Fruit fly (Drosophila melanogaster) whole organism, embryonic: ENCODE measurements around the gene Cul2.
A peak's percentile ranks its signal among the peaks of the same experiment; 100 is the strongest.

ENCODE experiments used
- Bdp1 ChIP-seq: fragments of 200-800 bp; sonication (Bioruptor generic); optimal IDR thresholded peaks from 3 replicates; lab custom pipeline; 2016; ENCODE audit warnings: missing biosample characterization, missing genetic modification characterization
- Bgb ChIP-seq: fragments of 200-800 bp; sonication (Bioruptor generic); IDR thresholded peaks from 2 replicates; pipeline ENCODE4 v1.3.6; 2022; ENCODE audit warnings: missing biosample characterization, missing genetic modification characterization; ENCODE audit not compliant: partially characterized antibody
- CG10431 ChIP-seq: fragments of 200-800 bp; sonication (Bioruptor generic); optimal IDR thresholded peaks from 3 replicates; lab custom pipeline; 2018; ENCODE audit warnings: missing biosample characterization, mild to moderate bottlenecking, missing genetic modification characterization
- CG12236 ChIP-seq: fragments of 200-800 bp; sonication (Bioruptor generic); optimal IDR thresholded peaks from 2 replicates; lab custom pipeline; 2016; ENCODE audit warnings: missing biosample characterization, missing genetic modification characterization
- CG12769 ChIP-seq: fragments of 200-800 bp; sonication (Bioruptor generic); optimal IDR thresholded peaks from 2 replicates; lab custom pipeline; 2019; ENCODE audit warnings: missing biosample characterization, mild to moderate bottlenecking, missing genetic modification characterization, moderate library complexity
- CG13287 ChIP-seq: fragments of 200-800 bp; sonication (Bioruptor generic); IDR thresholded peaks from 2 replicates; pipeline ENCODE4 v1.3.6; 2022; ENCODE audit warnings: missing biosample characterization, missing genetic modification characterization; ENCODE audit not compliant: partially characterized antibody
- CG13775 ChIP-seq: fragments of 200-800 bp; sonication (Bioruptor generic); optimal IDR thresholded peaks from 3 replicates; lab custom pipeline; 2017; ENCODE audit warnings: missing biosample characterization, mild to moderate bottlenecking, missing genetic modification characterization
- CG14050 ChIP-seq: fragments of 200-800 bp; sonication (Bioruptor generic); IDR thresholded peaks from 3 replicates; pipeline ENCODE4 v1.3.6; 2022; ENCODE audit warnings: missing biosample characterization, missing genetic modification characterization
- CG14710 ChIP-seq: fragments of 200-800 bp; sonication (Bioruptor generic); optimal IDR thresholded peaks from 3 replicates; lab custom pipeline; 2019; ENCODE audit warnings: missing biosample characterization, mild to moderate bottlenecking, missing genetic modification characterization, moderate library complexity
- CG14965 ChIP-seq: fragments of 200-800 bp; sonication (Bioruptor generic); optimal IDR thresholded peaks from 2 replicates; lab custom pipeline; 2016; ENCODE audit warnings: missing biosample characterization, missing genetic modification characterization, borderline replicate concordance
- CG15073 ChIP-seq: fragments of 200-800 bp; sonication (Bioruptor generic); optimal IDR thresholded peaks from 2 replicates; lab custom pipeline; 2016; ENCODE audit warnings: missing biosample characterization, missing genetic modification characterization
- CG30431 ChIP-seq: fragments of 200-800 bp; sonication (Bioruptor generic); optimal IDR thresholded peaks from 2 replicates; lab custom pipeline; 2017; ENCODE audit warnings: missing biosample characterization, missing genetic modification characterization
- CG3065 ChIP-seq: fragments of 200-800 bp; sonication (Bioruptor generic); optimal IDR thresholded peaks from 2 replicates; lab custom pipeline; 2016; ENCODE audit warnings: missing biosample characterization, missing genetic modification characterization
- CG32767 ChIP-seq: fragments of 200-800 bp; sonication (Bioruptor generic); IDR thresholded peaks from 2 replicates; pipeline ENCODE4 v1.3.6; 2022; ENCODE audit warnings: missing biosample characterization, missing genetic modification characterization
- CG3726 ChIP-seq: fragments of 200-800 bp; sonication (Bioruptor generic); IDR thresholded peaks from 3 replicates; pipeline ENCODE4, ENCODE4 v1.3.6; 2022; ENCODE audit warnings: missing biosample characterization, missing genetic modification characterization
- CG3847 ChIP-seq: fragments of 200-800 bp; sonication (Bioruptor generic); IDR thresholded peaks from 2 replicates; pipeline ENCODE4 v1.3.6; 2022; ENCODE audit warnings: missing biosample characterization, missing genetic modification characterization
- CG5245 ChIP-seq: fragments of 200-800 bp; sonication (Bioruptor generic); optimal IDR thresholded peaks from 3 replicates; lab custom pipeline; 2016; ENCODE audit warnings: missing biosample characterization, missing genetic modification characterization
- CG6791 ChIP-seq: fragments of 200-800 bp; sonication (Bioruptor generic); IDR thresholded peaks from 3 replicates; pipeline ENCODE4 v1.3.6; 2022; ENCODE audit warnings: missing biosample characterization, missing genetic modification characterization; ENCODE audit not compliant: partially characterized antibody
- CG7987 ChIP-seq: fragments of 200-800 bp; sonication (Bioruptor generic); optimal IDR thresholded peaks from 2 replicates; lab custom pipeline; 2018; ENCODE audit warnings: missing biosample characterization, mild to moderate bottlenecking, missing genetic modification characterization, moderate library complexity
- CG8924 ChIP-seq: fragments of 200-800 bp; optimal IDR thresholded peaks from 3 replicates; lab custom pipeline; 2019; ENCODE audit warnings: missing biosample characterization, mild to moderate bottlenecking, missing genetic modification characterization, moderate library complexity
- CG9609 ChIP-seq: fragments of 200-800 bp; sonication (Bioruptor generic); optimal IDR thresholded peaks from 3 replicates; lab custom pipeline; 2016; ENCODE audit warnings: missing biosample characterization, missing genetic modification characterization
- CG9797 ChIP-seq: fragments of 200-800 bp; sonication (Bioruptor generic); optimal IDR thresholded peaks from 3 replicates; lab custom pipeline; 2018; ENCODE audit warnings: missing biosample characterization, mild to moderate bottlenecking, missing genetic modification characterization
- Drgx ChIP-seq: fragments of 200-800 bp; sonication (Bioruptor generic); IDR thresholded peaks from 2 replicates; pipeline ENCODE4 v1.3.6; 2022; ENCODE audit warnings: missing biosample characterization, missing genetic modification characterization
- NC2α ChIP-seq: fragments of 200-800 bp; sonication (Bioruptor generic); optimal IDR thresholded peaks from 2 replicates; lab custom pipeline; 2016; ENCODE audit warnings: missing biosample characterization, missing genetic modification characterization
- Neu2 ChIP-seq: fragments of 200-800 bp; sonication (Bioruptor generic); optimal IDR thresholded peaks from 3 replicates; lab custom pipeline; 2016; ENCODE audit warnings: missing biosample characterization, missing genetic modification characterization, borderline replicate concordance
- Side ChIP-seq: fragments of 200-800 bp; sonication (Bioruptor generic); optimal IDR thresholded peaks from 2 replicates; lab custom pipeline; 2016; ENCODE audit warnings: missing biosample characterization, missing genetic modification characterization
- Sox100B ChIP-seq: fragments of 200-800 bp; sonication (Bioruptor generic); optimal IDR thresholded peaks from 3 replicates; lab custom pipeline; 2018; ENCODE audit warnings: missing biosample characterization, mild to moderate bottlenecking, missing genetic modification characterization
- amos ChIP-seq: fragments of 200-800 bp; sonication (Bioruptor generic); IDR thresholded peaks from 2 replicates; pipeline ENCODE4 v1.3.6; 2022; ENCODE audit warnings: missing biosample characterization, missing genetic modification characterization; ENCODE audit not compliant: partially characterized antibody
- bcd ChIP-seq: fragments of 200-800 bp; sonication (Bioruptor generic); optimal IDR thresholded peaks from 2 replicates; lab custom pipeline; 2017; ENCODE audit warnings: missing biosample characterization, mild to moderate bottlenecking, missing genetic modification characterization
- dmrt11E ChIP-seq: fragments of 200-800 bp; sonication (Bioruptor generic); optimal IDR thresholded peaks from 3 replicates; lab custom pipeline; 2018; ENCODE audit warnings: missing biosample characterization, mild to moderate bottlenecking, missing genetic modification characterization, moderate library complexity
- dmrt99B ChIP-seq: fragments of 200-800 bp; sonication (Bioruptor generic); optimal IDR thresholded peaks from 2 replicates; lab custom pipeline; 2018; ENCODE audit warnings: missing biosample characterization, mild to moderate bottlenecking, missing genetic modification characterization, moderate library complexity
- fd96Cb ChIP-seq: fragments of 200-800 bp; sonication (Bioruptor generic); optimal IDR thresholded peaks from 2 replicates; lab custom pipeline; 2018; ENCODE audit warnings: missing biosample characterization, mild to moderate bottlenecking, missing genetic modification characterization, moderate library complexity
- ftz-f1 ChIP-seq: fragments of 200-800 bp; sonication (Bioruptor generic); optimal IDR thresholded peaks from 2 replicates; lab custom pipeline; 2016; ENCODE audit warnings: missing biosample characterization, missing genetic modification characterization
- fu2 ChIP-seq: fragments of 200-800 bp; sonication (Bioruptor generic); optimal IDR thresholded peaks from 2 replicates; lab custom pipeline; 2016; ENCODE audit warnings: missing biosample characterization, missing genetic modification characterization
- gcm ChIP-seq: fragments of 200-800 bp; sonication (Bioruptor generic); optimal IDR thresholded peaks from 2 replicates; lab custom pipeline; 2019; ENCODE audit warnings: missing biosample characterization, mild to moderate bottlenecking, missing genetic modification characterization, moderate library complexity
- grn ChIP-seq: fragments of 200-800 bp; sonication (Bioruptor generic); optimal IDR thresholded peaks from 3 replicates; lab custom pipeline; 2017; ENCODE audit warnings: missing biosample characterization, missing genetic modification characterization
- hth ChIP-seq: fragments of >200 bp; optimal IDR thresholded peaks from 2 replicates; lab custom pipeline; 2017; ENCODE audit warnings: inconsistent platforms
- jing ChIP-seq: fragments of 200-800 bp; sonication (Bioruptor generic); optimal IDR thresholded peaks from 2 replicates; lab custom pipeline; 2018; ENCODE audit warnings: missing biosample characterization, mild to moderate bottlenecking, missing genetic modification characterization
- lov ChIP-seq, 2 experiments: fragments of 200-800 bp in 1 of 2; fragments of >200 bp in 1 of 2; sonication (Bioruptor generic) in 1 of 2; IDR thresholded peaks in 1 of 2; optimal IDR thresholded peaks in 1 of 2; 2 replicates in 1 of 2; 3 replicates in 1 of 2; pipeline versions ENCODE4 v1.3.6 to Lab custom; 2017 to 2022; ENCODE audit warnings: missing biosample characterization in 1 of 2, missing genetic modification characterization in 1 of 2
- nau ChIP-seq: fragments of 200-800 bp; sonication (Bioruptor generic); optimal IDR thresholded peaks from 3 replicates; lab custom pipeline; 2017; ENCODE audit warnings: missing biosample characterization, mild to moderate bottlenecking, missing genetic modification characterization, missing genetic modification reagents
- nmo ChIP-seq: fragments of 200-800 bp; sonication (Bioruptor generic); optimal IDR thresholded peaks from 2 replicates; lab custom pipeline; 2018; ENCODE audit warnings: missing biosample characterization, mild to moderate bottlenecking, missing genetic modification characterization, moderate library complexity
- oc ChIP-seq: fragments of 200-800 bp; sonication (Bioruptor generic); optimal IDR thresholded peaks from 2 replicates; lab custom pipeline; 2018; ENCODE audit warnings: missing biosample characterization, mild to moderate bottlenecking, missing genetic modification characterization, moderate library complexity
- repo ChIP-seq: fragments of 200-800 bp; sonication (Bioruptor generic); optimal IDR thresholded peaks from 2 replicates; lab custom pipeline; 2016; ENCODE audit warnings: missing biosample characterization, missing genetic modification characterization
- tap ChIP-seq: fragments of 200-800 bp; optimal IDR thresholded peaks from 3 replicates; lab custom pipeline; 2019; ENCODE audit warnings: missing biosample characterization, mild to moderate bottlenecking, missing genetic modification characterization, moderate library complexity
- tgo ChIP-seq: fragments of 200-800 bp; sonication (Bioruptor generic); IDR thresholded peaks from 3 replicates; pipeline ENCODE4 v1.3.6; 2022; ENCODE audit warnings: missing biosample characterization, missing genetic modification characterization
- ttk ChIP-seq: fragments of 200-800 bp; sonication (Bioruptor generic); IDR thresholded peaks from 2 replicates; pipeline ENCODE4 v2.1.2; 2022; ENCODE audit warnings: missing biosample characterization, missing genetic modification characterization
- vvl ChIP-seq: fragments of 200-800 bp; sonication (Bioruptor generic); IDR thresholded peaks from 2 replicates; pipeline ENCODE4 v1.3.6; 2022; ENCODE audit warnings: missing biosample characterization, missing genetic modification characterization

The Cul2 gene

DNA sequence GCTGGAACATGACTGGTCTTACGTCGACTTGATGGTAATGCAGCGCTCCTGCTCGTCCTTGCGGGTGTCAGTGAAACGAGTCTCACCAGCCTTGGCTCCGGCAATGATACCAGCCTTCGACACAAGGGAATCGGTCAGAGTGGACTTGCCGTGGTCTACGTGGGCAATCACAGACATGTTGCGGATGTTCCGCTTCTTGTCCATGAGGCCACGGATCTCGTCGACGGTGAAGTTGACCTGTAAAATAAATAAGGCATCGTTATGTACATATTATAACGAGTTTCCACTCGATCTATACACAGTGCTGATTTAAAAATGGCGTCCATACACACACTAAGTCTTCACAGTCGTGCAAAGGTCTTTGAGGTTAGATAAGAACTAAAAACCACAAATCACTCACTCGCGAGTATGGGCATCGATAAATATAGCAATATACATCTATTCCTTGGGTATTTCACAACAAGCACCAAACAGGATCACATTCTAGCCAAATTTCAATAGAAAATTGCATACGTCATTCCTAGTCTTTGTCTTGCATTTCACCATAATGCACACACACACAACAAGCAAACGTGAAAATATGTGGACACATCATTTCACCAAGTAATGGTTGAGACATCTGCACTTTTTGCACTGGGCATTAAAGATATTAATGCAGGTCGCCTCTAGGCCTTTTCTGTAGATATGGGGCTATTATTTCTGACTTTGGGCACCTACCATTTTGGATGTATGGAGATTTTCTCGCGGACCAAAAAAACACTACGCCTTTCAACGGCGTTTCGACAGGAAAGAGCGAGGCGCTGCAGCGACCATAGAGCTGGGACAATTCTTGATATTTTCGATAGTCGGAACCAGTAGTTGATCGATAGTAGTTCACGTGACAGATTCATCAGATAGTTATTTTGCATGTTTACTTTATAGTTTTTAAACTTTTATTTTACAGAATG lies 23.1 kb downstream of the Cul2 start, which contains the start of gene eEF2 (continued):
- TF ChIP-seq jing (GFP tag; lab: Kevin White, UChicago), result no peak
- peak; percentile 55 for TF ChIP-seq tgo (GFP tag; lab: Robert Waterston, UW)
- peak; percentile 75 for TF ChIP-seq Neu2 (GFP tag; lab: Kevin White, UChicago)
- TF ChIP-seq nau (GFP tag; lab: Kevin White, UChicago), result peak; percentile 81
- TF ChIP-seq Bdp1 (GFP tag; lab: Kevin White, UChicago), result peak; percentile 50
- peak; percentile 54 for TF ChIP-seq tap (tag; lab: Kevin White, UChicago)
- TF ChIP-seq CG9797 (GFP tag; lab: Kevin White, UChicago), result peak; percentile 48
- peak; percentile 85 for TF ChIP-seq CG10431 (GFP tag; lab: Kevin White, UChicago)
- peak; percentile 23; the same call in 1 of the 2 replicates for TF ChIP-seq Drgx
- peak; percentile 84 for TF ChIP-seq Side (GFP tag; lab: Kevin White, UChicago)
- TF ChIP-seq oc (tag; lab: Kevin White, UChicago), result peak; percentile 57
- peak; percentile 65 for TF ChIP-seq CG14710 (tag; lab: Kevin White, UChicago)
- TF ChIP-seq bcd (GFP tag; lab: Kevin White, UChicago), result peak; percentile 77
- TF ChIP-seq ttk (GFP tag; lab: Robert Waterston, UW), result no peak; the same call in 1 of the 2 replicates
- peak; percentile 64 for TF ChIP-seq CG12236
- TF ChIP-seq fd96Cb, result no peak
- TF ChIP-seq CG13287, result peak; percentile 93
- TF ChIP-seq CG30431 (GFP tag; lab: Kevin White, UChicago), result peak; percentile 55
- peak; percentile 82 for TF ChIP-seq NC2α (GFP tag; lab: Kevin White, UChicago)
- TF ChIP-seq Sox100B (GFP tag; lab: Kevin White, UChicago), result peak; percentile 76
- peak; percentile 26 for TF ChIP-seq CG5245 (GFP tag; lab: Kevin White, UChicago)
- peak; percentile 72 for TF ChIP-seq CG12769 (tag; lab: Kevin White, UChicago)
- TF ChIP-seq CG7987 (GFP tag; lab: Kevin White, UChicago), result peak; percentile 94
- TF ChIP-seq amos (GFP tag; lab: Robert Waterston, UW), result peak; percentile 97
- TF ChIP-seq grn (GFP tag; lab: Kevin White, UChicago), result no peak
- peak; percentile 96 for TF ChIP-seq CG6791 (GFP tag; lab: Robert Waterston, UW)
- TF ChIP-seq CG14965, result peak; percentile 34
- no peak for TF ChIP-seq lov (optimal IDR thresholded peaks at IDR 0.05; lab: Kevin White, UChicago)
- peak; percentile 89; the same call in 2 of the 3 replicates for TF ChIP-seq lov (GFP tag; IDR thresholded peaks at IDR 0.05; lab: Robert Waterston, UW)
- TF ChIP-seq CG13775 (GFP tag; lab: Kevin White, UChicago), result peak; percentile 74
- TF ChIP-seq CG3847 (GFP tag; lab: Robert Waterston, UW), result peak; percentile 82
- TF ChIP-seq CG9609 (GFP tag; lab: Kevin White, UChicago), result peak; percentile 76
- peak; percentile 97 for TF ChIP-seq Bgb
- TF ChIP-seq CG15073, result no peak
- no peak for TF ChIP-seq hth
- no peak for TF ChIP-seq CG32767 (GFP tag; lab: Robert Waterston, UW)
- peak; percentile 68 for TF ChIP-seq nmo (GFP tag; lab: Kevin White, UChicago)
- no peak; the same call in 2 of the 3 replicates for TF ChIP-seq CG3726 (GFP tag; lab: Robert Waterston, UW)
- TF ChIP-seq dmrt11E, result peak; percentile 67
- TF ChIP-seq CG14050 (GFP tag; lab: Robert Waterston, UW), result peak; percentile 77
- TF ChIP-seq repo, result peak; percentile 72
- peak; percentile 53 for TF ChIP-seq fu2 (GFP tag; lab: Kevin White, UChicago)
- peak; percentile 30 for TF ChIP-seq ftz-f1 (GFP tag; lab: Kevin White, UChicago)
- peak; percentile 71 for TF ChIP-seq gcm (GFP tag; lab: Kevin White, UChicago)
- TF ChIP-seq vvl (GFP tag; lab: Robert Waterston, UW), result peak; percentile 85; the same call in 1 of the 2 replicates
- TF ChIP-seq dmrt99B (tag; lab: Kevin White, UChicago), result peak; percentile 53
- peak; percentile 79 for TF ChIP-seq CG8924 (tag; lab: Kevin White, UChicago)
- TF ChIP-seq CG3065 (GFP tag; lab: Kevin White, UChicago), result peak; percentile 38
